Worm (Caenorhabditis elegans): ENCODE measurements around the gene F55G1.6.

The F55G1.6 gene

DNA sequence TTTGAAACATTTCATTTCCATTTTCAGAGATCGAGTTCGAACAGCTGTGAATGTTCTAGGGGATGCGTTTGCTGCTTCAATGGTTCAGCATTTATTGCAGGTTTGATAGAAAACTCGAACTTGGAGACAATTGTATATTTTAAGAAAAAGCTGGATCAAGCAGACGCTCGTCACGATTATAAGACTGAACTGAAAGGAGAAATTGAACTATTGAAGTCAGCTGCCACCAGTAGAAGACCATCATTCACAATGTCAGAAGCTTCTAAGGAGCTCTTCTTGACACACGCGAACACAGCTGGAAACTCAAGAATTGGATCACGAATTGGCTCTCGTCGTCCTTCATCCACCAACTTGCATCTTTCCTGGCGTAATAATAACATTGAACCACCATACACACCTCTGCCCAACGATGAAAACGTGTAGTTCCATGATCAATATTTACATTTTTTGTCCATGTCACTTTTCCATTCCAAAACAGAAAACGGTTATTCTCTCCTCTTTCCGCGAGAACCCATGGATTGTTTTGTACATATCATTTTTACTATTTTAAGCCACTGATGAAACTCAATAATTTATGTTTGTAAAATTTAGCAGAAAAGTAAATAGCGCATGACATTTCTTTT, 32.7 kb downstream of the F55G1.6 start (continued):
- peak in 1 of 2 experiments; percentile 11 for TF ChIP-seq ztf-11 (tag; optimal IDR thresholded peaks at IDR 0.05)
- TF ChIP-seq nhr-20 (tag; optimal IDR thresholded peaks at IDR 0.05): peak; percentile 14
- no peak for TF ChIP-seq nhr-11 (tag; optimal IDR thresholded peaks at IDR 0.05)
- TF ChIP-seq rnt-1 (tag; optimal IDR thresholded peaks at IDR 0.05): peak; percentile 50
- TF ChIP-seq mef-2 (tag; optimal IDR thresholded peaks at IDR 0.05): no peak
- TF ChIP-seq nhr-28 (tag; optimal IDR thresholded peaks at IDR 0.05): no peak
- peak; percentile 87 for TF ChIP-seq aly-2 (tag; optimal IDR thresholded peaks at IDR 0.05)
- TF ChIP-seq blmp-1 (tag; optimal IDR thresholded peaks at IDR 0.05): no peak
- peak in 1 of 2 experiments; percentile 15 for TF ChIP-seq efl-1 (optimal IDR thresholded peaks at IDR 0.05)
- TF ChIP-seq efl-1 (GFP tag; optimal IDR thresholded peaks at IDR 0.05 in 1 of 2): peak in 1 of 2 experiments; percentile 88
- no peak for TF ChIP-seq sox-4 (tag; optimal IDR thresholded peaks at IDR 0.05)
- TF ChIP-seq nhr-237 (tag; optimal IDR thresholded peaks at IDR 0.05): no peak
- TF ChIP-seq xbp-1 (tag; optimal IDR thresholded peaks at IDR 0.05): no peak
- TF ChIP-seq nhr-12 (tag; optimal IDR thresholded peaks at IDR 0.05): no peak
- peak; percentile 90 for TF ChIP-seq ama-1 (optimal IDR thresholded peaks at IDR 0.05)
- TF ChIP-seq fkh-10 (GFP tag; optimal IDR thresholded peaks at IDR 0.05): no peak
- peak; percentile 24; the same call in 1 of the 2 replicates for TF ChIP-seq nhr-19 (GFP tag; conservative IDR thresholded peaks at IDR 0.05)
- peak; percentile 47 for TF ChIP-seq sup-37 (GFP tag; optimal IDR thresholded peaks at IDR 0.05)
- peak in 1 of 2 experiments; percentile 32 for TF ChIP-seq lsy-2 (tag; optimal IDR thresholded peaks at IDR 0.05)
- TF ChIP-seq hlh-4 (tag; optimal IDR thresholded peaks at IDR 0.05): no peak
- TF ChIP-seq swsn-7 (tag; optimal IDR thresholded peaks at IDR 0.05): peak; percentile 44
- peak; percentile 72 for TF ChIP-seq nhr-71 (tag; optimal IDR thresholded peaks at IDR 0.05)
- TF ChIP-seq nhr-76 (tag; optimal IDR thresholded peaks at IDR 0.05): no peak
- TF ChIP-seq fkh-4 (tag; optimal IDR thresholded peaks at IDR 0.05; ENCODE audit: borderline replicate concordance): no peak

DNA sequence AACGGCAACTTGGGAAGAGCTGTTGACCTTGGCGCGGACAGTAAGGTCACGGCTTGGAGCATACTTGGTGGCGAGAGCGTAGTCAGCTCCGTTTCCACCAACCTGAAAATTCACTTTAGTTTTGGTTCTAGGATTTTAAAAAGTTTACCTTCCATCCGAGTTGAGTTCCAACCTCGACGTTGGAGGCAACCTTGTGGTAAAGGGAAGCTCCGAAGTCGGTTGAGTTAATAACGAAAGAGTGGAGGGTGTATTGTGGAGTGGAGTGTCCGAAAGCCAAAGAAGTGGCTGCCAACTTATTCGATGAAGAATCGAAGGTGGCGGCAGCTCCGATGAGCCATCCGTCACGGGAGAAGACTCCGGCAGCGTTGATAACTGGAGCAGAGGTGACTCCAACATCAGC, 33.4 kb downstream of the F55G1.6 start:
- TF ChIP-seq ets-5 (GFP tag; IDR thresholded peaks at IDR 0.05) (0 out of 2 replicates have a peak, but pooled peaks have one; percentile 45), ama-1 (optimal IDR thresholded peaks at IDR 0.05) (no peak), C16A3.4 (tag; optimal IDR thresholded peaks at IDR 0.05) (no peak), efl-1 (optimal IDR thresholded peaks at IDR 0.05) (no peak), efl-1 (GFP tag; optimal IDR thresholded peaks at IDR 0.05 in 1 of 2) (peak in 1 of 2 experiments; percentile 93)

DNA sequence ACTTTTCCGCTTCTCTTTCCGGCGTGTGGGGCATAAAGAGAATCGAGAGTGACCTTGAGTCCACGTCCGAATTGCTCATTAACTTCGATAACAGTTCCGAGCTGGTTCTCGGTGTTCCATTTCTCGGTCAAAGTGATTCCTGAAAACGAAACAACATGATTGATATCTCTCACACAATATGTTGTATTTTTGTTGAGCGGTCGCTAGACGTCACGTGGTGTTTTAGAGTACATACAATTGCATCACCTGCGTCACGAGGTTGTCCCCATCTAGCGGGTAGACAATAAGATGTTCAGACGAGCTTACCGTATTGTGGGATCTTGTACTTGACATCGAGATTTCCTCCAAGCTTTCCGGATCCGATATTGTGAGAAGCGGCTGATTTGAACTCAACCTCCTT, 34.0 kb downstream of the F55G1.6 start:
- TF ChIP-seq hlh-17 (GFP tag; optimal IDR thresholded peaks at IDR 0.05; ENCODE audit: borderline replicate concordance) (no peak), irx-1 (tag; optimal IDR thresholded peaks at IDR 0.05) (peak; percentile 17), nhr-85 (tag) (peak; percentile 81), lin-39 (tag; optimal IDR thresholded peaks at IDR 0.05) (peak; percentile 9), mef-2 (tag; optimal IDR thresholded peaks at IDR 0.05) (no peak), nhr-28 (tag; optimal IDR thresholded peaks at IDR 0.05) (no peak), ceh-8 (GFP tag; optimal IDR thresholded peaks at IDR 0.05) (no peak), nhr-47 (tag; optimal IDR thresholded peaks at IDR 0.05) (peak; percentile 32), ceh-88 (GFP tag; IDR thresholded peaks at IDR 0.05) (no peak), swsn-7 (tag; optimal IDR thresholded peaks at IDR 0.05) (peak; percentile 35), sox-4 (tag; optimal IDR thresholded peaks at IDR 0.05) (no peak), ceh-82 (tag; optimal IDR thresholded peaks at IDR 0.05) (peak in 1 of 3 experiments; percentile 21), C16A3.4 (tag; optimal IDR thresholded peaks at IDR 0.05) (peak; percentile 34), ztf-4 (tag; optimal IDR thresholded peaks at IDR 0.05) (peak; percentile 6), elt-2 (tag; optimal IDR thresholded peaks at IDR 0.05) (peak; percentile 29), efl-3 (GFP tag; optimal IDR thresholded peaks at IDR 0.05) (no peak), nhr-71 (tag; optimal IDR thresholded peaks at IDR 0.05) (peak; percentile 83), nhr-77 (tag; optimal IDR thresholded peaks at IDR 0.05) (no peak), ztf-11 (tag; optimal IDR thresholded peaks at IDR 0.05) (no peak), mab-9 (GFP tag; IDR thresholded peaks at IDR 0.05) (no peak), nhr-19 (GFP tag; conservative IDR thresholded peaks at IDR 0.05) (peak; percentile 67), unc-30 (tag; optimal IDR thresholded peaks at IDR 0.05) (no peak), tbx-2 (tag; optimal IDR thresholded peaks at IDR 0.05) (no peak), pag-3 (tag; optimal IDR thresholded peaks at IDR 0.05; ENCODE audit: borderline replicate concordance, insufficient read depth) (no peak), mdl-1 (tag; optimal IDR thresholded peaks at IDR 0.05) (peak in 1 of 2 experiments; percentile 86), lin-15B (tag; optimal IDR thresholded peaks at IDR 0.05) (no peak), fos-1 (tag; optimal IDR thresholded peaks at IDR 0.05) (no peak), unc-62 (GFP tag; optimal IDR thresholded peaks at IDR 0.05) (no peak), mep-1 (tag; optimal IDR thresholded peaks at IDR 0.05) (peak; percentile 53), lin-13 (GFP tag; optimal IDR thresholded peaks at IDR 0.05) (peak; percentile 56), Y116A8C.19 (tag; optimal IDR thresholded peaks at IDR 0.05; ENCODE audit: borderline replicate concordance) (no peak)

Data from whole organism, L1 larva.